Fruit fly (Drosophila melanogaster): Measurements from ENCODE around the gene CG15432.

The CG15432 gene

dm6 chr2L:4475422-4475821, 33.3 kb downstream of the CG15432 start (continued):
- TF ChIP-seq CG11504 (tag; optimal IDR thresholded peaks at IDR 0.05) (no peak), Hand (GFP tag; optimal IDR thresholded peaks at IDR 0.05) (no peak), CG3407 (GFP tag; optimal IDR thresholded peaks at IDR 0.05) (peak; percentile 28), CG15269 (tag; optimal IDR thresholded peaks at IDR 0.05) (peak; percentile 6), CG7963 (GFP tag; IDR thresholded peaks at IDR 0.05; ENCODE audit: partially characterized antibody) (no peak), CG6683 (GFP tag; optimal IDR thresholded peaks at IDR 0.05) (no peak), HmgD (GFP tag; optimal IDR thresholded peaks at IDR 0.05) (no peak), CG4424 (GFP tag; optimal IDR thresholded peaks at IDR 0.05) (no peak), Lpt (GFP tag; optimal IDR thresholded peaks at IDR 0.05) (no peak)

- TF ChIP-seq CG6175 (GFP tag; IDR thresholded peaks at IDR 0.05) (peak; percentile 95), CG7357 (GFP tag; IDR thresholded peaks at IDR 0.05) (no peak), grn (GFP tag; optimal IDR thresholded peaks at IDR 0.05) (peak; percentile 81), CG13287 (GFP tag; IDR thresholded peaks at IDR 0.05; ENCODE audit: partially characterized antibody) (peak; percentile 34; the same call in 1 of the 2 replicates), corto (GFP tag; optimal IDR thresholded peaks at IDR 0.05) (no peak), slbo (GFP tag; IDR thresholded peaks at IDR 0.05) (no peak), vvl (GFP tag; IDR thresholded peaks at IDR 0.05) (peak; percentile 35; the same call in 1 of the 2 replicates), CG8924 (tag; optimal IDR thresholded peaks at IDR 0.05) (no peak), Drgx (GFP tag; IDR thresholded peaks at IDR 0.05) (peak; percentile 46; the same call in 1 of the 2 replicates), rib (GFP tag; IDR thresholded peaks at IDR 0.05) (peak; percentile 54; the same call in 1 of the 2 replicates), CG4328 (GFP tag; optimal IDR thresholded peaks at IDR 0.05) (no peak), Dll (GFP tag; IDR thresholded peaks at IDR 0.05; ENCODE audit: partially characterized antibody) (0 out of 4 replicates have a peak, but pooled peaks have one; percentile 12), MBD-R2 (GFP tag; IDR thresholded peaks at IDR 0.05) (0 out of 2 replicates have a peak, but pooled peaks have one; percentile 6), az2 (GFP tag; optimal IDR thresholded peaks at IDR 0.05) (no peak), D19B (GFP tag; optimal IDR thresholded peaks at IDR 0.05) (peak; percentile 28), exex (tag; optimal IDR thresholded peaks at IDR 0.05) (peak; percentile 71), CG32532 (GFP tag; IDR thresholded peaks at IDR 0.05) (peak; percentile 22; the same call in 1 of the 2 replicates), Stat92E (GFP tag; optimal IDR thresholded peaks at IDR 0.05) (no peak), lov (optimal IDR thresholded peaks at IDR 0.05) (no peak), lov (GFP tag; IDR thresholded peaks at IDR 0.05) (no peak), Hr78 (GFP tag; optimal IDR thresholded peaks at IDR 0.05) (peak in 1 of 2 experiments; percentile 4), CG14050 (GFP tag; IDR thresholded peaks at IDR 0.05) (no peak), MTF-1 (GFP tag; optimal IDR thresholded peaks at IDR 0.05; ENCODE audit: borderline replicate concordance) (no peak), Fer3 (tag; optimal IDR thresholded peaks at IDR 0.05) (no peak), al (GFP tag; IDR thresholded peaks at IDR 0.05) (no peak), zfh1 (GFP tag; IDR thresholded peaks at IDR 0.05) (0 out of 3 replicates have a peak, but pooled peaks have one; percentile 17), Ets65A (GFP tag) (peak; percentile 35), sd (tag; optimal IDR thresholded peaks at IDR 0.05) (peak; percentile 77), so (GFP tag; IDR thresholded peaks at IDR 0.05) (0 out of 3 replicates have a peak, but pooled peaks have one; percentile 23), caup (GFP tag; optimal IDR thresholded peaks at IDR 0.05; ENCODE audit: severe bottlenecking) (no peak), CG13894 (tag; optimal IDR thresholded peaks at IDR 0.05) (peak; percentile 98), onecut (GFP tag; IDR thresholded peaks at IDR 0.05) (no peak), CG13775 (GFP tag; optimal IDR thresholded peaks at IDR 0.05) (no peak), Med (GFP tag) (peak; percentile 74), Hr39 (optimal IDR thresholded peaks at IDR 0.05) (no peak), chinmo (GFP tag; IDR thresholded peaks at IDR 0.05; ENCODE audit: partially characterized antibody) (0 out of 4 replicates have a peak, but pooled peaks have one; percentile 62), cg (GFP tag; optimal IDR thresholded peaks at IDR 0.05) (peak; percentile 50), Bgb (GFP tag; IDR thresholded peaks at IDR 0.05; ENCODE audit: partially characterized antibody) (0 out of 2 replicates have a peak, but pooled peaks have one; percentile 28), crc (GFP tag; optimal IDR thresholded peaks at IDR 0.05) (no peak)
Measured at dm6 chr2L:4476672-4477273, 34.7 kb downstream of the CG15432 start, which contains the start of gene ine. Gene ine (minus strand): TSS chr2L:4477022.
